Fruit fly (Drosophila melanogaster) whole organism, embryonic: Measurements from ENCODE around the gene nonC.

Experiments
- Asciz ChIP-seq: fragments of 200-800 bp; sonication (Bioruptor generic); optimal IDR thresholded peaks from 2 replicates; lab custom pipeline; 2017; ENCODE audit warnings: missing biosample characterization, mild to moderate bottlenecking, missing genetic modification characterization, missing genetic modification reagents
- B-H2 ChIP-seq: fragments of 200-800 bp; sonication (Bioruptor generic); optimal IDR thresholded peaks from 2 replicates; lab custom pipeline; 2018; ENCODE audit warnings: missing biosample characterization, mild to moderate bottlenecking, missing genetic modification characterization
- CG11085 ChIP-seq: fragments of 200-800 bp; sonication (Bioruptor generic); IDR thresholded peaks from 2 replicates; pipeline ENCODE4 v1.3.6; 2022; ENCODE audit warnings: missing biosample characterization, missing genetic modification characterization
- CG12071 ChIP-seq: fragments of 200-800 bp; sonication (Bioruptor generic); optimal IDR thresholded peaks from 3 replicates; lab custom pipeline; 2018; ENCODE audit warnings: missing biosample characterization, mild to moderate bottlenecking, missing genetic modification characterization
- CG12299 ChIP-seq: fragments of 200-800 bp; sonication (Bioruptor generic); optimal IDR thresholded peaks from 2 replicates; lab custom pipeline; 2018; ENCODE audit warnings: missing biosample characterization, mild to moderate bottlenecking, missing genetic modification characterization
- CG12769 ChIP-seq: fragments of 200-800 bp; sonication (Bioruptor generic); optimal IDR thresholded peaks from 2 replicates; lab custom pipeline; 2019; ENCODE audit warnings: missing biosample characterization, mild to moderate bottlenecking, missing genetic modification characterization, moderate library complexity
- CG12942 ChIP-seq: fragments of 200-800 bp; sonication (Bioruptor generic); optimal IDR thresholded peaks from 3 replicates; lab custom pipeline; 2016; ENCODE audit warnings: missing biosample characterization, missing genetic modification characterization
- CG1529 ChIP-seq: fragments of 200-800 bp; sonication (Bioruptor generic); optimal IDR thresholded peaks from 3 replicates; lab custom pipeline; 2018; ENCODE audit warnings: missing biosample characterization, missing genetic modification characterization
- CG1647 ChIP-seq: fragments of 200-800 bp; sonication (Bioruptor generic); optimal IDR thresholded peaks from 3 replicates; lab custom pipeline; 2016; ENCODE audit warnings: missing biosample characterization, missing genetic modification characterization
- CG2129 ChIP-seq: fragments of 200-800 bp; sonication (Bioruptor generic); IDR thresholded peaks from 2 replicates; pipeline ENCODE4 v1.3.6; 2022; ENCODE audit warnings: missing biosample characterization, missing genetic modification characterization; ENCODE audit not compliant: partially characterized antibody
- CG2712 ChIP-seq: fragments of 200-800 bp; optimal IDR thresholded peaks from 3 replicates; lab custom pipeline; 2019; ENCODE audit warnings: missing biosample characterization, mild to moderate bottlenecking, missing genetic modification characterization, moderate library complexity
- CG30403 ChIP-seq: fragments of 200-800 bp; sonication (Bioruptor generic); optimal IDR thresholded peaks from 3 replicates; lab custom pipeline; 2016; ENCODE audit warnings: missing biosample characterization, missing genetic modification characterization
- CG33213 ChIP-seq: fragments of 200-800 bp; sonication (Bioruptor generic); optimal IDR thresholded peaks from 3 replicates; lab custom pipeline; 2016; ENCODE audit warnings: missing biosample characterization, missing genetic modification characterization
- CG33557 ChIP-seq: fragments of 200-800 bp; sonication (Bioruptor generic); optimal IDR thresholded peaks from 2 replicates; lab custom pipeline; 2019; ENCODE audit warnings: missing biosample characterization, mild to moderate bottlenecking, missing genetic modification characterization, moderate library complexity
- CG34224 ChIP-seq: fragments of 200-800 bp; sonication (Bioruptor generic); IDR thresholded peaks from 3 replicates; pipeline ENCODE4 v1.3.6; 2022; ENCODE audit warnings: missing biosample characterization, missing genetic modification characterization; ENCODE audit not compliant: partially characterized antibody
- CG6654 ChIP-seq: fragments of 200-800 bp; sonication (Bioruptor generic); optimal IDR thresholded peaks from 2 replicates; lab custom pipeline; 2017; ENCODE audit warnings: missing biosample characterization, mild to moderate bottlenecking, missing genetic modification characterization
- CG6791 ChIP-seq: fragments of 200-800 bp; sonication (Bioruptor generic); IDR thresholded peaks from 3 replicates; pipeline ENCODE4 v1.3.6; 2022; ENCODE audit warnings: missing biosample characterization, missing genetic modification characterization; ENCODE audit not compliant: partially characterized antibody
- CG8924 ChIP-seq: fragments of 200-800 bp; optimal IDR thresholded peaks from 3 replicates; lab custom pipeline; 2019; ENCODE audit warnings: missing biosample characterization, mild to moderate bottlenecking, missing genetic modification characterization, moderate library complexity
- CG9817 ChIP-seq: fragments of 200-800 bp; sonication (Bioruptor generic); optimal IDR thresholded peaks from 2 replicates; lab custom pipeline; 2018; ENCODE audit warnings: missing biosample characterization, mild to moderate bottlenecking, missing genetic modification characterization, moderate library complexity
- Chrac-16 ChIP-seq: fragments of 200-800 bp; sonication (Bioruptor generic); optimal IDR thresholded peaks from 3 replicates; lab custom pipeline; 2016; ENCODE audit warnings: missing biosample characterization, missing genetic modification characterization
- CoRest ChIP-seq: fragments of 200-800 bp; sonication (Bioruptor generic); optimal IDR thresholded peaks from 3 replicates; lab custom pipeline; 2018; ENCODE audit warnings: missing biosample characterization, mild to moderate bottlenecking, missing genetic modification characterization, moderate library complexity
- D19A ChIP-seq: fragments of 200-800 bp; optimal IDR thresholded peaks from 3 replicates; lab custom pipeline; 2019; ENCODE audit warnings: missing biosample characterization, mild to moderate bottlenecking, missing genetic modification characterization, moderate library complexity
- Dek ChIP-seq: fragments of 200-800 bp; sonication (Bioruptor generic); optimal IDR thresholded peaks from 3 replicates; lab custom pipeline; 2019; ENCODE audit warnings: missing biosample characterization, mild to moderate bottlenecking, missing genetic modification characterization, moderate library complexity
- E2f2 ChIP-seq: fragments of 200-800 bp; sonication (Bioruptor generic); IDR thresholded peaks from 2 replicates; pipeline ENCODE4 v1.3.6; 2022; ENCODE audit warnings: missing biosample characterization, missing genetic modification characterization
- HmgZ ChIP-seq: fragments of 200-800 bp; sonication (Bioruptor generic); optimal IDR thresholded peaks from 2 replicates; lab custom pipeline; 2018; ENCODE audit warnings: missing biosample characterization, mild to moderate bottlenecking, missing genetic modification characterization
- Hr51 ChIP-seq, 2 experiments: fragments of 200-800 bp; sonication (Bioruptor generic); optimal IDR thresholded peaks; 2 replicates in 1 of 2; 3 replicates in 1 of 2; lab custom pipeline; 2016 to 2018; ENCODE audit warnings: missing biosample characterization in 2 of 2, missing genetic modification characterization in 2 of 2, mild to moderate bottlenecking in 1 of 2, moderate library complexity in 1 of 2
- Hr78 ChIP-seq, 2 experiments: fragments of 200-800 bp in 1 of 2; fragments of >200 bp in 1 of 2; sonication (Bioruptor generic) in 1 of 2; optimal IDR thresholded peaks; 2 replicates each; lab custom pipeline; 2017 to 2019; ENCODE audit warnings: missing biosample characterization in 2 of 2, missing genetic modification characterization in 2 of 2, mild to moderate bottlenecking in 1 of 2, moderate library complexity in 1 of 2
- Lim3 ChIP-seq: fragments of 200-800 bp; sonication (Bioruptor generic); IDR thresholded peaks from 2 replicates; pipeline ENCODE4 v1.3.6; 2022; ENCODE audit warnings: missing biosample characterization, missing genetic modification characterization
- MESR4 ChIP-seq: fragments of 200-800 bp; sonication (Bioruptor generic); optimal IDR thresholded peaks from 2 replicates; lab custom pipeline; 2018; ENCODE audit warnings: missing biosample characterization, mild to moderate bottlenecking, missing genetic modification characterization, moderate library complexity
- NC2β ChIP-seq: fragments of 200-800 bp; sonication (Bioruptor generic); optimal IDR thresholded peaks from 2 replicates; lab custom pipeline; 2016; ENCODE audit warnings: missing biosample characterization, missing genetic modification characterization
- Sox100B ChIP-seq: fragments of 200-800 bp; sonication (Bioruptor generic); optimal IDR thresholded peaks from 3 replicates; lab custom pipeline; 2018; ENCODE audit warnings: missing biosample characterization, mild to moderate bottlenecking, missing genetic modification characterization
- Ssrp ChIP-seq: fragments of 200-800 bp; sonication (Bioruptor generic); optimal IDR thresholded peaks from 2 replicates; lab custom pipeline; 2018; ENCODE audit warnings: missing biosample characterization, mild to moderate bottlenecking, missing genetic modification characterization, moderate library complexity
- Stat92E ChIP-seq, 3 experiments: fragments of >200 bp in 2 of 3; fragments of 200-800 bp in 1 of 3; sonication (Bioruptor generic) in 1 of 3; optimal IDR thresholded peaks; 2 replicates each; lab custom pipeline; 2017 to 2019; ENCODE audit warnings: missing biosample characterization in 3 of 3, missing genetic modification characterization in 3 of 3, mild to moderate bottlenecking in 1 of 3, moderate library complexity in 1 of 3
- bcd ChIP-seq: fragments of 200-800 bp; sonication (Bioruptor generic); optimal IDR thresholded peaks from 2 replicates; lab custom pipeline; 2017; ENCODE audit warnings: missing biosample characterization, mild to moderate bottlenecking, missing genetic modification characterization
- bsh ChIP-seq, 2 experiments: fragments of 200-800 bp; sonication (Bioruptor generic); optimal IDR thresholded peaks; 2 replicates each; lab custom pipeline; 2017 to 2018; ENCODE audit warnings: mild to moderate bottlenecking in 2 of 2, missing biosample characterization in 2 of 2, missing genetic modification characterization in 2 of 2, moderate library complexity in 1 of 2
- chn ChIP-seq: fragments of 200-800 bp; sonication (Bioruptor generic); optimal IDR thresholded peaks from 2 replicates; lab custom pipeline; 2016; ENCODE audit warnings: missing biosample characterization, missing genetic modification characterization
- dm ChIP-seq: fragments of 200-800 bp; sonication (Bioruptor generic); optimal IDR thresholded peaks from 3 replicates; lab custom pipeline; 2016; ENCODE audit warnings: missing biosample characterization, missing genetic modification characterization
- ems ChIP-seq: fragments of 200-800 bp; sonication (Bioruptor generic); optimal IDR thresholded peaks from 3 replicates; lab custom pipeline; 2016; ENCODE audit warnings: missing biosample characterization, missing genetic modification characterization
- hth ChIP-seq: fragments of >200 bp; optimal IDR thresholded peaks from 2 replicates; lab custom pipeline; 2017; ENCODE audit warnings: inconsistent platforms
- luna ChIP-seq: fragments of 200-800 bp; sonication (Bioruptor generic); optimal IDR thresholded peaks from 2 replicates; lab custom pipeline; 2016; ENCODE audit warnings: missing biosample characterization, missing genetic modification characterization
- mam ChIP-seq: fragments of 200-800 bp; sonication (Bioruptor generic); optimal IDR thresholded peaks from 3 replicates; lab custom pipeline; 2016; ENCODE audit warnings: missing biosample characterization, missing genetic modification characterization
- nau ChIP-seq: fragments of 200-800 bp; sonication (Bioruptor generic); optimal IDR thresholded peaks from 3 replicates; lab custom pipeline; 2017; ENCODE audit warnings: missing biosample characterization, mild to moderate bottlenecking, missing genetic modification characterization, missing genetic modification reagents
- nom ChIP-seq: fragments of 200-800 bp; sonication (Bioruptor generic); optimal IDR thresholded peaks from 2 replicates; lab custom pipeline; 2017; ENCODE audit warnings: missing biosample characterization, missing genetic modification characterization, mild to moderate bottlenecking, moderate library complexity, missing genetic modification reagents
- pnt ChIP-seq: fragments of 200-800 bp; sonication (Bioruptor generic); optimal IDR thresholded peaks from 3 replicates; lab custom pipeline; 2016; ENCODE audit warnings: missing biosample characterization, missing genetic modification characterization
- row ChIP-seq: fragments of 200-800 bp; sonication (Bioruptor generic); IDR thresholded peaks from 3 replicates; pipeline ENCODE4 v1.3.6; 2022; ENCODE audit warnings: missing biosample characterization, missing genetic modification characterization
- salm ChIP-seq: fragments of 200-800 bp; sonication (Bioruptor generic); optimal IDR thresholded peaks from 2 replicates; lab custom pipeline; 2018; ENCODE audit warnings: missing biosample characterization, mild to moderate bottlenecking, missing genetic modification characterization
- sna ChIP-seq: fragments of 200-800 bp; sonication (Bioruptor generic); IDR thresholded peaks from 2 replicates; pipeline ENCODE4 v1.3.6; 2022; ENCODE audit warnings: missing biosample characterization, missing genetic modification characterization; ENCODE audit not compliant: partially characterized antibody
- trem ChIP-seq: fragments of 200-800 bp; optimal IDR thresholded peaks from 3 replicates; lab custom pipeline; 2019; ENCODE audit warnings: missing biosample characterization, mild to moderate bottlenecking, missing genetic modification characterization, moderate library complexity
- z ChIP-seq: fragments of 200-800 bp; sonication (Bioruptor generic); IDR thresholded peaks from 3 replicates; pipeline ENCODE4 v1.3.6; 2022; ENCODE audit warnings: missing biosample characterization, missing genetic modification characterization
- zen ChIP-seq: fragments of 200-800 bp; sonication (Bioruptor generic); optimal IDR thresholded peaks from 3 replicates; lab custom pipeline; 2018; ENCODE audit warnings: missing biosample characterization, mild to moderate bottlenecking, missing genetic modification characterization, moderate library complexity

The nonC gene

DNA sequence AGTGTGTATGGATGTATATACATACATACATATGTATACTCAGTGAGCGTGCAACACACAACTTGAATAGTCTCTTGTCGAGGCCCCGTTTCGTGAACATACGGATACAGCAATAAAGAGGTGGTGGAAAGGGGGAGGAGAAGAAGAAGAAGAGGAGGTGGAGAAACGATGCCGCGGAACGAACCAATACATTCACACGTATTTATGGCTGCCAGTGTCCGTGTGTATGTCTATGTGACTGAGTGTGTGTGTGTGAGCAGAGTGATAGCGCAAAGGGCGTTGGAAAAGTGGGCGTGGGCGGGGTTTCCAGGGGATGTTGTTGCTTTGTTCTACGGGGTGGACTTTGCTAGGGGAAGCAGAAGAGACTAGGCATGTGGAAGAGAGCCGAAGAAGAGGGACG, 29.1 kb downstream of the nonC start (continued):
- TF ChIP-seq ems (GFP tag; lab: Kevin White, UChicago) (no peak), CG2129 (GFP tag; lab: Robert Waterston, UW) (no peak), CG34224 (GFP tag; lab: Robert Waterston, UW) (no peak), Sox100B (GFP tag; lab: Kevin White, UChicago) (no peak), Chrac-16 (no peak), Hr51 (GFP tag; optimal IDR thresholded peaks at IDR 0.05; lab: Kevin White, UChicago) (no peak), salm (tag; lab: Kevin White, UChicago) (no peak), CG1529 (GFP tag; lab: Kevin White, UChicago) (no peak), CG12299 (tag; lab: Kevin White, UChicago) (peak; percentile 70), zen (tag; lab: Kevin White, UChicago) (no peak), CG33213 (no peak), dm (GFP tag; lab: Kevin White, UChicago) (no peak), CG12071 (GFP tag; lab: Kevin White, UChicago) (no peak), nom (GFP tag; lab: Kevin White, UChicago) (peak; percentile 63), CG11085 (GFP tag; lab: Robert Waterston, UW) (no peak), NC2β (GFP tag; lab: Kevin White, UChicago) (no peak), Ssrp (tag; lab: Kevin White, UChicago) (no peak), trem (tag; lab: Kevin White, UChicago) (no peak), CG2712 (tag; lab: Kevin White, UChicago) (no peak), Asciz (GFP tag; lab: Kevin White, UChicago) (no peak), E2f2 (GFP tag; lab: Robert Waterston, UW) (no peak), pnt (GFP tag; lab: Kevin White, UChicago) (no peak), CG6654 (no peak), mam (no peak), luna (GFP tag; lab: Kevin White, UChicago) (no peak), CG12769 (tag; lab: Kevin White, UChicago) (peak; percentile 49), row (GFP tag; lab: Robert Waterston, UW) (peak; percentile 34; the same call in 1 of the 3 replicates), B-H2 (peak; percentile 54), Hr78 (GFP tag; optimal IDR thresholded peaks at IDR 0.05; lab: Kevin White, UChicago) (peak in 1 of 2 experiments; percentile 11), Lim3 (GFP tag; lab: Robert Waterston, UW) (no peak), bsh (GFP tag; optimal IDR thresholded peaks at IDR 0.05; lab: Kevin White, UChicago) (no peak), hth (lab: Kevin White, UChicago) (no peak), Dek (tag; lab: Kevin White, UChicago) (no peak), MESR4 (GFP tag; lab: Kevin White, UChicago) (no peak), chn (GFP tag; lab: Kevin White, UChicago) (peak; percentile 67), CG8924 (tag; lab: Kevin White, UChicago) (peak; percentile 45), nau (GFP tag; lab: Kevin White, UChicago) (no peak), z (GFP tag; lab: Robert Waterston, UW) (no peak), CoRest (tag; lab: Kevin White, UChicago) (peak; percentile 26), HmgZ (tag; lab: Kevin White, UChicago) (peak; percentile 46), CG9817 (tag; lab: Kevin White, UChicago) (no peak), Stat92E (GFP tag; optimal IDR thresholded peaks at IDR 0.05; lab: Kevin White, UChicago) (no peak), CG30403 (GFP tag; lab: Kevin White, UChicago) (no peak), CG1647 (GFP tag; lab: Kevin White, UChicago) (no peak), D19A (no peak), bcd (GFP tag; lab: Kevin White, UChicago) (no peak), CG12942 (GFP tag; lab: Kevin White, UChicago) (no peak), CG33557 (peak; percentile 5), sna (GFP tag; lab: Robert Waterston, UW) (no peak), CG6791 (GFP tag; lab: Robert Waterston, UW) (no peak)
